Fruit fly (Drosophila melanogaster) whole organism: Measurements from ENCODE around the gene CG5681.

Experiments used
- CG8478 ChIP-seq: fragments of >200 bp; optimal IDR thresholded peaks from 2 replicates; lab custom pipeline; 2018; ENCODE audit warnings: inconsistent platforms
- Dll ChIP-seq: fragments of >200 bp; optimal IDR thresholded peaks from 2 replicates; lab custom pipeline; 2017
- EcR ChIP-seq, 2 experiments: fragments of >200 bp; optimal IDR thresholded peaks; 2 replicates each; lab custom pipeline; 2017; ENCODE audit warnings: missing biosample characterization in 2 of 2, missing genetic modification characterization in 2 of 2, missing genetic modification reagents in 2 of 2
- pan ChIP-seq: fragments of >200 bp; optimal IDR thresholded peaks from 2 replicates; lab custom pipeline; 2017
- psq ChIP-seq: fragments of >200 bp; optimal IDR thresholded peaks from 2 replicates; lab custom pipeline; 2017
- usp ChIP-seq: fragments of >200 bp; optimal IDR thresholded peaks from 2 replicates; lab custom pipeline; 2017; ENCODE audit warnings: missing biosample characterization, missing genetic modification characterization, mixed read lengths

- TF ChIP-seq Dll = no peak
- TF ChIP-seq psq = no peak
- TF ChIP-seq usp (GFP tag; lab: Kevin White, UChicago) = no peak
- TF ChIP-seq pan (lab: Kevin White, UChicago) = no peak
- no peak for TF ChIP-seq CG8478 (lab: Kevin White, UChicago)
- TF ChIP-seq EcR (GFP tag; optimal IDR thresholded peaks at IDR 0.05; lab: Kevin White, UChicago) = no peak
These were observed 20.1 kb downstream of the CG5681 start, which contains the start of gene CG5693 for dm6 chr2L:18006327-18006726.
